Worm (Caenorhabditis elegans) whole organism, early embryonic: ENCODE data around the gene slcr-46.2.

Experiments used
- B0310.2 ChIP-seq: sonication (generic microtip); optimal IDR thresholded peaks from 2 replicates; lab custom pipeline; 2016; ENCODE audit warnings: mild to moderate bottlenecking, missing genetic modification characterization, missing compliant biosample characterization
- F13C5.2 ChIP-seq: sonication (generic microtip); optimal IDR thresholded peaks from 2 replicates; lab custom pipeline; 2017; ENCODE audit warnings: mild to moderate bottlenecking, missing genetic modification characterization, inconsistent platforms, missing compliant biosample characterization
- aly-1 ChIP-seq: sonication (generic microtip); optimal IDR thresholded peaks from 2 replicates; lab custom pipeline; 2016; ENCODE audit warnings: missing genetic modification characterization, missing compliant biosample characterization
- ama-1 ChIP-seq: fragments of 150-350 bp; optimal IDR thresholded peaks from 2 replicates; lab custom pipeline; 2014
- ceh-13 ChIP-seq: fragments of 200-800 bp; sonication (Bioruptor generic); optimal IDR thresholded peaks from 2 replicates; lab custom pipeline; 2018; ENCODE audit warnings: mild to moderate bottlenecking, missing genetic modification characterization, missing compliant biosample characterization
- ceh-36 ChIP-seq: sonication (generic microtip); optimal IDR thresholded peaks from 2 replicates; lab custom pipeline; 2016; ENCODE audit warnings: missing genetic modification characterization, inconsistent platforms, missing compliant biosample characterization
- ets-7 ChIP-seq: sonication (generic microtip); optimal IDR thresholded peaks from 2 replicates; lab custom pipeline; 2016; ENCODE audit warnings: missing genotype, missing genetic modification characterization, missing compliant biosample characterization
- flt-1 ChIP-seq: fragments of 200-800 bp; sonication (Bioruptor generic); IDR thresholded peaks from 2 replicates; pipeline ENCODE4 v1.3.6; 2022; ENCODE audit warnings: missing genetic modification characterization, missing compliant biosample characterization
- hmbx-1 ChIP-seq: sonication (generic microtip); optimal IDR thresholded peaks from 2 replicates; lab custom pipeline; 2016; ENCODE audit warnings: mild to moderate bottlenecking, missing genetic modification characterization, missing compliant biosample characterization
- hmg-4 ChIP-seq: fragments of 200-800 bp; sonication (Bioruptor generic); optimal IDR thresholded peaks from 2 replicates; lab custom pipeline; 2018; ENCODE audit warnings: mild to moderate bottlenecking, missing genetic modification characterization, missing compliant biosample characterization
- hnd-1 ChIP-seq: sonication (generic microtip); optimal IDR thresholded peaks from 2 replicates; lab custom pipeline; 2016; ENCODE audit warnings: missing genetic modification characterization, missing compliant biosample characterization
- pes-1 ChIP-seq: fragments of 200-800 bp; sonication (Bioruptor generic); IDR thresholded peaks from 2 replicates; pipeline ENCODE4 v1.3.6; 2022; ENCODE audit warnings: missing genetic modification reagents, missing genetic modification characterization, missing compliant biosample characterization
- scrt-1 ChIP-seq: fragments of 200-800 bp; sonication (Bioruptor generic); IDR thresholded peaks from 2 replicates; pipeline ENCODE4 v1.3.6; 2022; ENCODE audit warnings: missing genetic modification characterization, missing compliant biosample characterization
- sea-1 ChIP-seq: fragments of 200-800 bp; sonication (Bioruptor generic); conservative IDR thresholded peaks from 2 replicates; pipeline ENCODE4 v1.3.6; 2022; ENCODE audit warnings: missing genetic modification characterization, missing compliant biosample characterization
- tbx-11 ChIP-seq: fragments of 200-800 bp; sonication (Bioruptor generic); IDR thresholded peaks from 2 replicates; pipeline ENCODE4 v1.3.6; 2022; ENCODE audit warnings: missing genetic modification characterization, missing compliant biosample characterization
- tbx-37 ChIP-seq: fragments of 200-800 bp; sonication (Bioruptor generic); conservative IDR thresholded peaks from 2 replicates; pipeline ENCODE4 v1.3.6; 2022; ENCODE audit warnings: missing genetic modification reagents, missing genetic modification characterization, missing compliant biosample characterization
- tra-4 ChIP-seq: sonication (generic microtip); optimal IDR thresholded peaks from 2 replicates; lab custom pipeline; 2017; ENCODE audit warnings: missing genetic modification characterization, missing compliant biosample characterization

The slcr-46.2 gene

DNA sequence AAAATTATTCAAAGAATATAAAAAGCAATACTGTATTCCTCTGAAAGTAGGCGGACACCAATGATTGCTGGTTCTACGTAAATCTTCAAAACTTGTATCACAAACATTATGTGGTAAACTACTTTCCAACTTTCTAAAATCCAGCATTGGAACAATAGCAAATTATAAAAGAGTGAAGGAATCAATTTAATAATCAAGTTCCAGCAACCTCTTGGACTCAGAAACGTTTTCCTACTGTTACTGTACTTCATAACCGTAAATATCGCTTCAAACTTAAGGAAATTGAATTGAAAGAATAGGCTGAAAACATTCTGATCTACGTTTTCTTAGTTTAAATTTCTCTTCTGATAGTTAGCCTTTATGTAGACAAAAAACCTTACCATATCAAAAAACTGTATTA is 13.7 kb upstream of the slcr-46.2 start:
- TF ChIP-seq ama-1 (lab: Kevin White, UChicago): no peak
- TF ChIP-seq tbx-11 (GFP tag; lab: Robert Waterston, UW): no peak
- no peak for TF ChIP-seq ceh-36 (tag; lab: Kevin White, UChicago)
- TF ChIP-seq tra-4 (tag; lab: Kevin White, UChicago): no peak
- no peak for TF ChIP-seq ets-7 (tag; lab: Kevin White, UChicago)
- no peak for TF ChIP-seq F13C5.2 (tag; lab: Kevin White, UChicago)
- TF ChIP-seq pes-1 (GFP tag; lab: Robert Waterston, UW): no peak
- no peak for TF ChIP-seq sea-1
- TF ChIP-seq aly-1: no peak
- no peak for TF ChIP-seq hmbx-1 (tag; lab: Kevin White, UChicago)

- no peak for TF ChIP-seq tbx-37
- TF ChIP-seq flt-1 (GFP tag; lab: Robert Waterston, UW): no peak
- TF ChIP-seq pes-1 (GFP tag; lab: Robert Waterston, UW): no peak
- TF ChIP-seq ceh-36 (tag; lab: Kevin White, UChicago): no peak
- TF ChIP-seq hmbx-1 (tag; lab: Kevin White, UChicago): no peak
- no peak for TF ChIP-seq scrt-1 (GFP tag; lab: Robert Waterston, UW)
- TF ChIP-seq tra-4 (tag; lab: Kevin White, UChicago): no peak
- TF ChIP-seq tbx-11 (GFP tag; lab: Robert Waterston, UW): no peak
- no peak for TF ChIP-seq sea-1
- TF ChIP-seq hmg-4 (GFP tag; lab: Kevin White, UChicago): no peak
- no peak for TF ChIP-seq F13C5.2 (tag; lab: Kevin White, UChicago)
- TF ChIP-seq B0310.2 (tag; lab: Kevin White, UChicago): no peak
- TF ChIP-seq aly-1: no peak
These were observed 12.9 kb upstream of the slcr-46.2 start, which contains the start of gene C25F9.12 for ce11 chrV:19402855-19403254. Gene C25F9.12, minus strand, starts transcription at chrV:19402955.

DNA sequence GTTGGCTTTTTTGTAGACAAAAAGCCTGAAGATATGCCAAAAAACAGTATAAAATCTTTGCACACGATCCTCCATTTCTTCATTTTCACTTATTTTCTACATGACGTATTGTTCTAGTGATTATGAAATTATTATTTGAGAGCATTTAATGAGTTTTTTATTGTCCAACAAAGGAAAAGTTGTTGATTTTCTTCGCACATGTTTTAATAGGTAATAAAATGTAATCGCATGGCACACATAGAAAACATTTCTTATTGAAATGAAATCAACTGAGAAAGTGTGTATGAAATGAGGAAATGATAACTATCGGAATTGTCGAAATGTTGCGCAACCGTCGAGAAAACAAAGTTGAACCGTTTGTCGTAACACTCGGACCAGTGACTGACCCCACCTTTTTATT is 11.5 kb upstream of the slcr-46.2 start:
- TF ChIP-seq tra-4 (tag; lab: Kevin White, UChicago) (no peak), hmbx-1 (tag; lab: Kevin White, UChicago) (no peak), tbx-11 (GFP tag; lab: Robert Waterston, UW) (no peak)

ce11 chrV:19400619-19401018 is 10.7 kb upstream of the slcr-46.2 start, which contains the start of gene srw-86:
Gene srw-86, minus strand, starts transcription at chrV:19400719.
- no peak for TF ChIP-seq ceh-36 (tag; lab: Kevin White, UChicago)
- no peak for TF ChIP-seq flt-1 (GFP tag; lab: Robert Waterston, UW)
- no peak for TF ChIP-seq tbx-37
- TF ChIP-seq B0310.2 (tag; lab: Kevin White, UChicago): no peak
- no peak for TF ChIP-seq sea-1
- TF ChIP-seq tbx-11 (GFP tag; lab: Robert Waterston, UW): no peak
- no peak for TF ChIP-seq ceh-13 (GFP tag; lab: Kevin White, UChicago)
- TF ChIP-seq ets-7 (tag; lab: Kevin White, UChicago): no peak
- no peak for TF ChIP-seq tra-4 (tag; lab: Kevin White, UChicago)
- TF ChIP-seq hmg-4 (GFP tag; lab: Kevin White, UChicago): no peak

ce11 chrV:19398882-19399281 is 9.0 kb upstream of the slcr-46.2 start, which contains the start of gene C25F9.13:
Gene C25F9.13, minus strand, starts transcription at chrV:19398982.
- TF ChIP-seq ceh-36 (tag; lab: Kevin White, UChicago) (no peak), sea-1 (no peak), ceh-13 (GFP tag; lab: Kevin White, UChicago) (no peak), ama-1 (lab: Kevin White, UChicago) (no peak), tra-4 (tag; lab: Kevin White, UChicago) (no peak), F13C5.2 (tag; lab: Kevin White, UChicago) (no peak), hnd-1 (tag; lab: Kevin White, UChicago) (no peak), ets-7 (tag; lab: Kevin White, UChicago) (no peak), aly-1 (no peak), hmbx-1 (tag; lab: Kevin White, UChicago) (no peak), tbx-37 (no peak)

DNA sequence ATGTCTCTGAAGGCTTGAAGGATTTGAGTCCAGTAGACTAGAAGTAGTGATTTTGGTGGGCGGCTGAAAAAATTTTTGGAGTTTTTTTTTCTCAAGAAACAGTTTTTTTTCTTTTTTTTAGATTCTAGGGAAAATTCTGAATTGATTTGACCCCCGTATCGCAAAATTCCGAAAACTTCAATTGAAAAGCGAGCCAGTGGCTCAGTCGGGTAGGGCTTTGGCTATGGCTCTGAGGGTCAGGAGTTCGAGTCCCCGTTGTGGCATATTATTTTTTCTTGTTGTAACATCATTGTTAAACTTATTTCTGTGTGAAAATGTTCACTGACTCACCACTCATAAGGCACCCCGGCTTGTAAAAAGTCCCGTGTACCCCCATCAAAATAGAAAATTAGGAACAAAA is 8.5 kb upstream of the slcr-46.2 start:
- TF ChIP-seq hmbx-1 (tag; lab: Kevin White, UChicago) (no peak), flt-1 (GFP tag; lab: Robert Waterston, UW) (no peak), tra-4 (tag; lab: Kevin White, UChicago) (no peak), sea-1 (no peak), aly-1 (no peak), ceh-36 (tag; lab: Kevin White, UChicago) (no peak), pes-1 (GFP tag; lab: Robert Waterston, UW) (no peak), tbx-11 (GFP tag; lab: Robert Waterston, UW) (no peak), hnd-1 (tag; lab: Kevin White, UChicago) (no peak), scrt-1 (GFP tag; lab: Robert Waterston, UW) (no peak), ama-1 (lab: Kevin White, UChicago) (no peak), tbx-37 (no peak)

ce11 chrV:19396576-19397313 is 6.8 kb upstream of the slcr-46.2 start:
- TF ChIP-seq ama-1 (lab: Kevin White, UChicago): no peak
- no peak for TF ChIP-seq tbx-11 (GFP tag; lab: Robert Waterston, UW)
- TF ChIP-seq tbx-37: no peak

- TF ChIP-seq hmbx-1 (tag; lab: Kevin White, UChicago): no peak
- TF ChIP-seq ama-1 (lab: Kevin White, UChicago): no peak
- no peak for TF ChIP-seq B0310.2 (tag; lab: Kevin White, UChicago)
- TF ChIP-seq F13C5.2 (tag; lab: Kevin White, UChicago): no peak
- no peak for TF ChIP-seq flt-1 (GFP tag; lab: Robert Waterston, UW)
- TF ChIP-seq aly-1: no peak
- no peak for TF ChIP-seq tbx-11 (GFP tag; lab: Robert Waterston, UW)
- TF ChIP-seq ceh-13 (GFP tag; lab: Kevin White, UChicago): no peak
- TF ChIP-seq ets-7 (tag; lab: Kevin White, UChicago): no peak
- TF ChIP-seq pes-1 (GFP tag; lab: Robert Waterston, UW): no peak
- no peak for TF ChIP-seq tra-4 (tag; lab: Kevin White, UChicago)
- TF ChIP-seq hnd-1 (tag; lab: Kevin White, UChicago): no peak
These were observed 4.8 kb upstream of the slcr-46.2 start, which contains the start of gene C25F9.8 for ce11 chrV:19394750-19395149. Gene C25F9.8, plus strand, starts transcription at chrV:19395050.
